Worm (Caenorhabditis elegans) whole organism, L4/young adult: ENCODE data around the gene nas-7.

Experiments
- W03F9.2 ChIP-seq: fragments of 150-350 bp; optimal IDR thresholded peaks from 2 replicates; lab custom pipeline; 2014; ENCODE audit warnings: missing biosample characterization, missing genetic modification characterization
- dao-5 ChIP-seq: sonication (generic microtip); optimal IDR thresholded peaks from 2 replicates; lab custom pipeline; 2016; ENCODE audit warnings: missing genotype, missing genetic modification characterization, moderate library complexity, missing compliant biosample characterization
- him-1 ChIP-seq: sonication (generic microtip); optimal IDR thresholded peaks from 2 replicates; lab custom pipeline; 2016; ENCODE audit warnings: missing genotype, missing genetic modification reagents, missing genetic modification characterization, missing compliant biosample characterization

Gene nas-7

DNA sequence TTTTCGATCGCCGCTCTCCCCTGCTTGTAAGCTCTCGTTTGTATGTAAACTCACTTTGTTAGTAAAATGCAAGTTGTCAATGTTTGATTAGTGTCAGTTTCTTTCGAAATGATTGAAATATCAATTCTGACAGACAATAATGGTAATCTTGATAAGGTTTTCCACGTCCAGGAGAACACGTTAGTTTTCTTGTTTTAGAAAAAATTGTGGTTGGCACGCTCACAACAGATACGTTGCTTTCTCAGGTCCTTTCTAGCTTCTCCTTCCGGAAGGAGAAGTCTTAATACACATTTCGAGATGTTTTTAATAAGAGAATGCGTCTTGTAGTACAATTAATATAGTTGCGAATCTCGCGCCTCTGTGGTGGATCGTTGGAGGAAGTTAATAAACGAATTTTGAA lies 33.8 kb downstream of the nas-7 start, which contains the start of gene F43E2.6:
Gene F43E2.6 (minus strand): TSS at position 101 of the 400 bp plus-strand sequence.
- no peak for TF ChIP-seq W03F9.2
- no peak for TF ChIP-seq him-1 (tag; lab: Kevin White, UChicago)
- no peak for TF ChIP-seq dao-5 (tag; lab: Kevin White, UChicago)

DNA sequence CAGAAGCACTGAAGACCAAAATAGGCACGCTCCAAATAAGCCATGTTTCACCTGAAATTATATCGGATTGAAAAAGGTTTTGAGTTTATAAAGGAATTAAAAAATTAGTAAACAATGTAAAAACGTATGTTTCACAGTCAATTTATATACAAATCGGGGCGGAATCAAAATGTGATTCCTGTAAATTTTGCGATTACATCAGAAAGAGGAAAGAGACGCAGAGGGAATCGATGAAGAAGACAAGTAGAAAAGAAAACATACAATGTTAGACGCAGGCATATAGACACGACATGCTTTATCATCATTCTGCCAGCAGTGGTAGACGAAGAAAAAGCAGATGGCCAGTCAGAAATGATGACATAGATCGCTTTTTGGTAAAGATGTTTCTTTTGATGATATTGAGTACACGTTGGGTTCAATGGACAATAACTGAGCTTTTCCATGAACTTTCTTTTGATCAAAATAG lies 38.5 kb downstream of the nas-7 start, which contains the start of gene msra-1:
Gene msra-1 (minus strand): TSS at position 51 of the 466 bp plus-strand sequence.
- TF ChIP-seq W03F9.2 (peak; percentile 40), him-1 (tag; lab: Kevin White, UChicago) (no peak)

DNA sequence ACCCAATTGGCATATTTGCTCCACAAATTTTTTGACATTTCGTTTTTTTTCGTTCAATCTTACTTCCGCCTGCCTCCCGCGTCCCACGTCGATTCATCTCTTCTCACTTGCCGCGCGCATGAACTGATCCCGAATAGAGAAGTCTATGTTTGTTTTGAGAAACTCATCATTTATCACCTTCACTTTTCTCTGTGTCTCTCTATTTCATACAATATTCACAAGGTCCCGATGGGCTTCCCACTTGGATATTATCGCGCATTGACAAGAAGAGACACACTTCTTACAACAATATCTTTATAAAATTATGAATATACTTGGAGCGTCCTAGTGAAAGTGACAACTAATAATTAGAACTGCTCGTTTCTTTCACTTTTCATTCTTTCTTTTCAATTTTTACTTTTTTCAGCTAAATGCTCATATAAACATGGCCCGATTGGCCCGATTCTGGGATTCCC lies 44.0 kb downstream of the nas-7 start, which contains the start of gene insc-1:
Gene insc-1 (plus strand): TSS at position 405 of the 455 bp plus-strand sequence.
- TF ChIP-seq dao-5 (tag; lab: Kevin White, UChicago) (no peak), W03F9.2 (no peak), him-1 (tag; lab: Kevin White, UChicago) (no peak)

ce11 chrII:7357176-7357575 lies 45.3 kb downstream of the nas-7 start:
- no peak for TF ChIP-seq dao-5 (tag; lab: Kevin White, UChicago)
- TF ChIP-seq W03F9.2, result no peak
- no peak for TF ChIP-seq him-1 (tag; lab: Kevin White, UChicago)

DNA sequence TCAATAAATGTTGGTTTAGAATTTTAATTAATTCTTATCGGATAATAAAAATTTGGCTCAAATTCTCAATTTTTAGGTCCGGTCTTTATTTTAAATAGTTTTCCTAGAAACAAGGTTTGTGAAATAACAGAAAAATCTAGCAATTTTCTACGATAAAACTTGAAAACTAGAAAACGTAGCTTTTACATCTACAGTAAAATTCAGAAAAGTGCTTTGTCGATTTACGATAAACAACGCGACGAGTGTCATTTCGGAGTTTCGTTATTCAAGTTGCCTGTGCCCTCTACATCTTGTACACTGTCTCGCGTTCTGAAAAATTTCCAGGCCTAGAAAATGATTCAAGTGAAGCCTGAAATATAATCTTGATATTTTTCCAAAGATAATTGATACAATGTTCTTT lies 45.8 kb downstream of the nas-7 start:
- TF ChIP-seq W03F9.2 (no peak), him-1 (tag; lab: Kevin White, UChicago) (no peak), dao-5 (tag; lab: Kevin White, UChicago) (no peak)

ce11 chrII:7356326-7356725 lies 46.2 kb downstream of the nas-7 start, which contains the start of gene haf-2:
TSS of gene haf-2 (minus strand) at chrII:7356426.
- TF ChIP-seq him-1 (tag; lab: Kevin White, UChicago) (no peak), dao-5 (tag; lab: Kevin White, UChicago) (no peak), W03F9.2 (no peak)

- TF ChIP-seq him-1 (tag; lab: Kevin White, UChicago) (no peak), W03F9.2 (no peak), dao-5 (tag; lab: Kevin White, UChicago) (no peak)
Measured at ce11 chrII:7353027-7353426, 49.5 kb downstream of the nas-7 start.

DNA sequence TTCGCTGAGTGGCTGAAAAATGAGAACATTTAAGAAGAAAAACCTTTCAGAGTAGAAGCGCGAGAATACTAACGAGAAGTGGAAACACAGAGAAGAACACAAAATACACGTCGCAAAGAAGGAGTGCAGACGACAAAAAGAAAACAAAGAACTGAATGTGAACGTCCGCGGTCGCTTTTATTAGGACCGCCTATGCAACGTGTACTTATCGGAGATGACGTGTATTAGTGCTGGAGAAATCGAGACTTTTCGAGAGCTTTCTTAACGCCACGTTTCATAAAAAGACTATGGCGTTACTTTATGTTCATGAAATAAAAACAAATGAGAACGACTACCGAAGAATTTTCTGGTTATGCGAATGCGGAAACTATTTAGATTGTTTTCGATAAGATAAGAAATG lies 50.0 kb downstream of the nas-7 start, which contains the start of gene hsp-4:
Gene hsp-4 (minus strand): TSS at position 139 of the 400 bp plus-strand sequence.
- no peak for TF ChIP-seq him-1 (tag; lab: Kevin White, UChicago)
- TF ChIP-seq W03F9.2, result no peak
- no peak for TF ChIP-seq dao-5 (tag; lab: Kevin White, UChicago)
